Worm (Caenorhabditis elegans) whole organism, L1 larva: ENCODE results near the gene K12B6.11.

Source experiments
- alr-1 ChIP-seq: fragments of 200-800 bp; sonication (Bioruptor generic); optimal IDR thresholded peaks from 2 replicates; lab custom pipeline; 2018; ENCODE audit warnings: borderline replicate concordance, mild to moderate bottlenecking, missing genetic modification characterization, missing compliant biosample characterization
- ceh-82 ChIP-seq, 3 experiments: fragments of 150-350 bp in 1 of 3; sonication (generic microtip) in 2 of 3; optimal IDR thresholded peaks; 2 replicates each; lab custom pipeline; 2014 to 2017; ENCODE audit warnings: missing biosample characterization in 3 of 3, missing genetic modification characterization in 3 of 3
- ceh-90 ChIP-seq: sonication (generic microtip); optimal IDR thresholded peaks from 2 replicates; lab custom pipeline; 2016; ENCODE audit warnings: missing genetic modification characterization, missing compliant biosample characterization
- ces-1 ChIP-seq: fragments of 150-350 bp; optimal IDR thresholded peaks from 2 replicates; lab custom pipeline; 2014; ENCODE audit warnings: missing biosample characterization, missing genetic modification reagents, missing genetic modification characterization
- efl-1 ChIP-seq, 4 experiments: fragments of 150-350 bp; optimal IDR thresholded peaks in 3 of 4; peaks in 1 of 4; 1 replicate in 1 of 4; 2 replicates in 3 of 4; lab custom pipeline; 2014; ENCODE audit warnings: missing biosample characterization in 2 of 4, missing genetic modification characterization in 2 of 4, missing genetic modification reagents in 2 of 4
- efl-3 ChIP-seq: fragments of 200-800 bp; sonication (Bioruptor generic); optimal IDR thresholded peaks from 2 replicates; lab custom pipeline; 2018; ENCODE audit warnings: mild to moderate bottlenecking, missing genetic modification characterization, missing compliant biosample characterization
- lin-13 ChIP-seq: fragments of 150-350 bp; optimal IDR thresholded peaks from 2 replicates; lab custom pipeline; 2014; ENCODE audit warnings: missing biosample characterization, missing genetic modification reagents, missing genetic modification characterization
- nhr-237 ChIP-seq: fragments of 150-350 bp; optimal IDR thresholded peaks from 2 replicates; lab custom pipeline; 2014; ENCODE audit warnings: missing biosample characterization, missing genetic modification characterization
- nhr-77 ChIP-seq: fragments of 150-350 bp; optimal IDR thresholded peaks from 2 replicates; lab custom pipeline; 2014; ENCODE audit warnings: missing biosample characterization, missing genetic modification characterization
- pqm-1 ChIP-seq: sonication (generic microtip); optimal IDR thresholded peaks from 3 replicates; lab custom pipeline; 2017; ENCODE audit warnings: missing biosample characterization, missing genetic modification characterization
- zag-1 ChIP-seq: fragments of 150-350 bp; optimal IDR thresholded peaks from 2 replicates; lab custom pipeline; 2014; ENCODE audit warnings: missing biosample characterization, missing genetic modification characterization
- ztf-4 ChIP-seq: fragments of 150-350 bp; optimal IDR thresholded peaks from 2 replicates; lab custom pipeline; 2014; ENCODE audit warnings: missing biosample characterization, missing genetic modification characterization

DNA sequence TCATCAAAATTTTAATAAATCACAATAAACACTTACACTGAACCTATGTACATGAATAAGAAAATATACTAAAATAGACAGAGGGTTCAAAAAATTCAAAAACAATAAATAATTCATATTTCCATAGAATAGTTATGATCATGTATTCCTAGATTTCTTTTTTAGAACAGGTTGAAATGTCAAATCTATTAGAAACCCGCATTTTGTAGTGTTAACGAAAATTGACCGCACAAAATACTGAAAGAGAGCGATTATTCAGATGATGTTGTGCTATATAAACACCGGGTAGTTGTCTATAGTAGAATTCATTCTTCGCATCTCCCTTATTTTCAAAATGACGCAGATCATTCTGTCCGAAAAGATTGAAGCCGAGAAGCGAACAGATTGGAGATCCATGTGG is 42.9 kb downstream of the K12B6.11 start, which contains the start of gene T28C12.1:
- no peak for TF ChIP-seq lin-13
- TF ChIP-seq ztf-4 (tag; lab: Kevin White, UChicago) = no peak
- no peak for TF ChIP-seq ceh-82 (tag; optimal IDR thresholded peaks at IDR 0.05; lab: Kevin White, UChicago)
- TF ChIP-seq pqm-1 = no peak
- no peak for TF ChIP-seq efl-1 (optimal IDR thresholded peaks at IDR 0.05; lab: Kevin White, UChicago)
- no peak for TF ChIP-seq efl-1 (GFP tag; optimal IDR thresholded peaks at IDR 0.05 in 1 of 2; lab: Kevin White, UChicago)
- no peak for TF ChIP-seq nhr-237
- TF ChIP-seq nhr-77 (tag; lab: Kevin White, UChicago) = no peak
- no peak for TF ChIP-seq zag-1
- TF ChIP-seq ceh-90 (tag; lab: Kevin White, UChicago) = no peak
- no peak for TF ChIP-seq efl-3 (GFP tag; lab: Kevin White, UChicago)
- no peak for TF ChIP-seq ces-1 (GFP tag; lab: Kevin White, UChicago)
- no peak for TF ChIP-seq alr-1 (tag; lab: Kevin White, UChicago)
